Worm (Caenorhabditis elegans) whole organism, mixed stage, embryonic: ENCODE measurements around the gene hrg-6.
"Not testable (repeated sequence)": the region's sequence is repeated elsewhere in the genome, so short reads cannot be mapped to it uniquely, and the experiment has no call there.

Experiments used
- M03D4.4 ChIP-seq: sonication (generic microtip); optimal IDR thresholded peaks from 2 replicates; lab custom pipeline; 2017; ENCODE audit warnings: mild to moderate bottlenecking, missing genetic modification characterization, missing compliant biosample characterization
- bed-3 ChIP-seq: fragments of 200-800 bp; sonication (Bioruptor generic); optimal IDR thresholded peaks from 3 replicates; lab custom pipeline; 2018; ENCODE audit warnings: mild to moderate bottlenecking, missing genetic modification characterization, moderate library complexity, missing compliant biosample characterization
- blmp-1 ChIP-seq: fragments of 150-350 bp; optimal IDR thresholded peaks from 2 replicates; lab custom pipeline; 2014; ENCODE audit warnings: missing biosample characterization, missing genetic modification characterization
- ceh-39 ChIP-seq: fragments of 150-350 bp; optimal IDR thresholded peaks from 2 replicates; lab custom pipeline; 2014; ENCODE audit warnings: missing biosample characterization, missing genetic modification characterization
- ceh-83 ChIP-seq: fragments of 200-800 bp; sonication (Bioruptor generic); optimal IDR thresholded peaks from 2 replicates; lab custom pipeline; 2018; ENCODE audit warnings: mild to moderate bottlenecking, missing genetic modification characterization, missing compliant biosample characterization
- ces-1 ChIP-seq: fragments of 150-350 bp; optimal IDR thresholded peaks from 2 replicates; lab custom pipeline; 2014; ENCODE audit warnings: missing biosample characterization, missing genetic modification reagents, missing genetic modification characterization
- cnd-1 ChIP-seq: fragments of 200-800 bp; sonication (Bioruptor generic); optimal IDR thresholded peaks from 2 replicates; lab custom pipeline; 2018; ENCODE audit warnings: mild to moderate bottlenecking, missing genetic modification characterization, missing compliant biosample characterization
- elt-1 ChIP-seq: sonication (generic microtip); optimal IDR thresholded peaks from 2 replicates; lab custom pipeline; 2017; ENCODE audit warnings: missing genetic modification characterization, mild to moderate bottlenecking, missing compliant biosample characterization, antibody characterized with exemption, moderate library complexity, borderline replicate concordance; ENCODE audit not compliant: insufficient read depth
- elt-3 ChIP-seq: fragments of 150-350 bp; optimal IDR thresholded peaks from 2 replicates; lab custom pipeline; 2014; ENCODE audit warnings: missing biosample characterization, missing genetic modification characterization
- flh-1 ChIP-seq: fragments of 200-800 bp; sonication (Bioruptor generic); optimal IDR thresholded peaks from 2 replicates; lab custom pipeline; 2018; ENCODE audit warnings: mild to moderate bottlenecking, missing genetic modification characterization, moderate library complexity, missing compliant biosample characterization
- ham-2 ChIP-seq: fragments of 200-800 bp; sonication (Bioruptor generic); optimal IDR thresholded peaks from 2 replicates; lab custom pipeline; 2018; ENCODE audit warnings: mild to moderate bottlenecking, missing genetic modification characterization, missing compliant biosample characterization
- hlh-1 ChIP-seq: fragments of 150-350 bp; optimal IDR thresholded peaks from 2 replicates; lab custom pipeline; 2014; ENCODE audit warnings: missing biosample characterization, missing genetic modification reagents, missing genetic modification characterization
- lin-13 ChIP-seq: fragments of 150-350 bp; optimal IDR thresholded peaks from 2 replicates; lab custom pipeline; 2014; ENCODE audit warnings: missing biosample characterization, missing genetic modification characterization
- lin-32 ChIP-seq: fragments of 200-800 bp; sonication (Bioruptor generic); optimal IDR thresholded peaks from 2 replicates; lab custom pipeline; 2018; ENCODE audit warnings: mild to moderate bottlenecking, missing genetic modification characterization, missing compliant biosample characterization
- lsy-2 ChIP-seq: fragments of 150-350 bp; optimal IDR thresholded peaks from 2 replicates; lab custom pipeline; 2014; ENCODE audit warnings: missing biosample characterization, missing genetic modification characterization
- mep-1 ChIP-seq: fragments of 150-350 bp; optimal IDR thresholded peaks from 2 replicates; lab custom pipeline; 2017; ENCODE audit warnings: missing biosample characterization, missing genetic modification reagents, missing genetic modification characterization, inconsistent platforms
- mls-2 ChIP-seq: sonication (generic microtip); optimal IDR thresholded peaks from 2 replicates; lab custom pipeline; 2016; ENCODE audit warnings: mild to moderate bottlenecking, missing genetic modification characterization, moderate library complexity, missing compliant biosample characterization
- nhr-12 ChIP-seq: fragments of 150-350 bp; optimal IDR thresholded peaks from 2 replicates; lab custom pipeline; 2014; ENCODE audit warnings: missing biosample characterization, missing genetic modification characterization
- nhr-2 ChIP-seq: fragments of 150-350 bp; optimal IDR thresholded peaks from 2 replicates; lab custom pipeline; 2014; ENCODE audit warnings: missing biosample characterization, missing genetic modification characterization
- nhr-237 ChIP-seq: fragments of 150-350 bp; optimal IDR thresholded peaks from 2 replicates; lab custom pipeline; 2014; ENCODE audit warnings: missing biosample characterization, missing genetic modification characterization
- nhr-28 ChIP-seq: fragments of 150-350 bp; optimal IDR thresholded peaks from 2 replicates; lab custom pipeline; 2014; ENCODE audit warnings: missing biosample characterization, missing genetic modification characterization
- nhr-76 ChIP-seq: sonication (generic microtip); optimal IDR thresholded peaks from 2 replicates; lab custom pipeline; 2017; ENCODE audit warnings: missing biosample characterization, missing genetic modification characterization
- pha-4 ChIP-seq: fragments of 150-350 bp; optimal IDR thresholded peaks from 2 replicates; lab custom pipeline; 2018; ENCODE audit warnings: missing biosample characterization, missing genetic modification reagents, missing genetic modification characterization
- sem-2 ChIP-seq: fragments of 200-800 bp; sonication (Bioruptor generic); optimal IDR thresholded peaks from 2 replicates; lab custom pipeline; 2018; ENCODE audit warnings: mild to moderate bottlenecking, missing genetic modification characterization, missing compliant biosample characterization
- snpc-4 ChIP-seq: fragments of 150-350 bp; optimal IDR thresholded peaks from 2 replicates; lab custom pipeline; 2014; ENCODE audit warnings: missing biosample characterization, missing genetic modification characterization
- sptf-1 ChIP-seq: sonication (generic microtip); optimal IDR thresholded peaks from 2 replicates; lab custom pipeline; 2017; ENCODE audit warnings: mild to moderate bottlenecking, missing genetic modification characterization, moderate library complexity, missing compliant biosample characterization
- tbx-8 ChIP-seq: fragments of 200-800 bp; sonication (Bioruptor generic); optimal IDR thresholded peaks from 2 replicates; lab custom pipeline; 2018; ENCODE audit warnings: mild to moderate bottlenecking, missing genetic modification characterization, moderate library complexity, missing compliant biosample characterization
- unc-120 ChIP-seq: sonication (generic microtip); optimal IDR thresholded peaks from 2 replicates; lab custom pipeline; 2017; ENCODE audit warnings: missing genetic modification characterization, missing compliant biosample characterization; ENCODE audit not compliant: poor library complexity, severe bottlenecking
- unc-39 ChIP-seq: fragments of 150-350 bp; optimal IDR thresholded peaks from 2 replicates; lab custom pipeline; 2014; ENCODE audit warnings: missing biosample characterization, missing genetic modification characterization
- unc-62 ChIP-seq: fragments of 150-350 bp; optimal IDR thresholded peaks from 2 replicates; lab custom pipeline; 2014; ENCODE audit warnings: missing biosample characterization, missing genetic modification reagents, missing genetic modification characterization
- zip-8 ChIP-seq: fragments of 150-350 bp; optimal IDR thresholded peaks from 2 replicates; lab custom pipeline; 2014; ENCODE audit warnings: missing biosample characterization, missing genetic modification characterization
- ztf-11 ChIP-seq: fragments of 150-350 bp; optimal IDR thresholded peaks from 2 replicates; lab custom pipeline; 2014; ENCODE audit warnings: missing biosample characterization, missing genetic modification characterization

The hrg-6 gene

ce11 chrIV:11032288-11032687, at the start of gene hrg-6:
Gene hrg-6, plus strand, starts transcription at chrIV:11032588.
- TF ChIP-seq ceh-39 (tag; lab: Kevin White, UChicago) (no peak), tbx-8 (GFP tag; lab: Kevin White, UChicago) (no peak), nhr-12 (tag; lab: Kevin White, UChicago) (no peak), hlh-1 (no peak), sem-2 (no peak), sptf-1 (tag; lab: Kevin White, UChicago) (no peak), mep-1 (tag; lab: Kevin White, UChicago) (no peak), nhr-237 (tag; lab: Kevin White, UChicago) (no peak), bed-3 (GFP tag; lab: Kevin White, UChicago) (no peak), elt-1 (tag; lab: Kevin White, UChicago) (no peak), zip-8 (tag; lab: Kevin White, UChicago) (no peak)

ce11 chrIV:10985568-10986035, 46.8 kb upstream of the hrg-6 start, which contains the start of gene cyb-2.1:
Gene cyb-2.1, plus strand, starts transcription at chrIV:10985985.
- TF ChIP-seq lsy-2 (tag; lab: Kevin White, UChicago) (no peak), bed-3 (GFP tag; lab: Kevin White, UChicago) (no peak), nhr-237 (tag; lab: Kevin White, UChicago) (no peak), elt-3 (tag; lab: Kevin White, UChicago) (no peak), unc-62 (GFP tag; lab: Kevin White, UChicago) (no peak), ces-1 (GFP tag; lab: Kevin White, UChicago) (no peak), M03D4.4 (tag; lab: Kevin White, UChicago) (no peak), snpc-4 (tag; lab: Kevin White, UChicago) (no peak), ztf-11 (no peak)

ce11 chrIV:10987342-10987945, 44.9 kb upstream of the hrg-6 start, which contains the start of gene Y43E12A.3:
Gene Y43E12A.3, plus strand, starts transcription at chrIV:10987895.
- not testable (repeated sequence) for TF ChIP-seq nhr-28 (tag; lab: Kevin White, UChicago); bed-3 (GFP tag; lab: Kevin White, UChicago); ceh-39 (tag; lab: Kevin White, UChicago)

- TF ChIP-seq ces-1 (GFP tag; lab: Kevin White, UChicago), result no peak
Observed at ce11 chrIV:10990699-10991098, 41.7 kb upstream of the hrg-6 start, which contains the start of gene F13H10.5. Gene F13H10.5, plus strand, starts transcription at chrIV:10990999.

DNA sequence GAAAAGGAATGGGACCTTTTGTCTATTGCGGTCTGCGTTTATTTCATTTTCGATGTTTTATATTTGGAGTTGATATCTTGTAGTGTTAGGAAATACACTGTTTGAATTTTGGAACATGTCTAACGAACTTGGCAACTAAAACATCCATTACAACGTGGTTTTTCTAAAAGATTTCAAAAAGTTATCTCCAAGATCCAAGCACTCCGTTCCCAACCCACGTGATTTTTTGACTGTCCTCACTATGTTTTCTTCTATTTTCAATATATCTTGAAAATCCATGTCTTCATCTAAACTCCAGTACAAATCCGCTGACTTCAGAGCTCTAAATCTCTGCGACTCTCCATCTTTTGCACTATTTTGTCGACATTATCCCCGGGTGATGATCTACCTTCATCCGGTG, 30.8 kb upstream of the hrg-6 start, which contains the start of gene F13H10.9:
Gene F13H10.9, plus strand, starts transcription at position 301 of the 400 bp plus-strand sequence.
- TF ChIP-seq lin-32 (GFP tag; lab: Kevin White, UChicago), result no peak
- no peak for TF ChIP-seq mep-1 (tag; lab: Kevin White, UChicago)
- TF ChIP-seq ceh-83 (GFP tag; lab: Kevin White, UChicago), result no peak
- TF ChIP-seq bed-3 (GFP tag; lab: Kevin White, UChicago), result no peak
- no peak for TF ChIP-seq ham-2 (GFP tag; lab: Kevin White, UChicago)
- TF ChIP-seq nhr-12 (tag; lab: Kevin White, UChicago), result no peak
- no peak for TF ChIP-seq nhr-76 (tag; lab: Kevin White, UChicago)
- TF ChIP-seq pha-4 (tag; lab: Kevin White, UChicago), result no peak
- no peak for TF ChIP-seq zip-8 (tag; lab: Kevin White, UChicago)
- no peak for TF ChIP-seq unc-120 (tag; lab: Kevin White, UChicago)
- no peak for TF ChIP-seq hlh-1
- TF ChIP-seq snpc-4 (tag; lab: Kevin White, UChicago), result no peak
- no peak for TF ChIP-seq lin-13
- TF ChIP-seq M03D4.4 (tag; lab: Kevin White, UChicago), result no peak
- no peak for TF ChIP-seq nhr-28 (tag; lab: Kevin White, UChicago)
- TF ChIP-seq flh-1, result no peak
- no peak for TF ChIP-seq nhr-237 (tag; lab: Kevin White, UChicago)
- TF ChIP-seq ceh-39 (tag; lab: Kevin White, UChicago), result no peak
- TF ChIP-seq ces-1 (GFP tag; lab: Kevin White, UChicago), result no peak

DNA sequence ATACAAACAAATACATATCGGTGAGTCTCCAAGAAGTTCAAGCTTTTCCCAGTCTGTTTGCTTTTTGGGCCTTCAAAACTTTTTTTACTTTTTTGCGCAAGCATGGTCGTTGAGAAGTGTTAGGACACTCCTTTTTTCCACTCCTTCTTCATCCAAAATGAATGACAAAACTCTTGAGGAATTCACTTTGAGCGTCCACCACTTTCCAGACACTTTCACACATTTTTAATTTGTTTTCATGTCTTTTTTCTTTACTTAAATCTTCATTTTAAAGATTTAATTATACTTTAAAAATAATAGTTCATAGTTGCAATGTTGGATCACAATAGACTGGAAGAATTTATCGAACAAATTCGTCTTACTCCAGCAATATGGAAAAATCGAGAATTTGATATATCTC, 28.1 kb upstream of the hrg-6 start, which contains the start of gene F13H10.1:
Gene F13H10.1, plus strand, starts transcription at position 301 of the 400 bp plus-strand sequence.
- TF ChIP-seq nhr-12 (tag; lab: Kevin White, UChicago) (no peak), sem-2 (no peak), nhr-28 (tag; lab: Kevin White, UChicago) (no peak), blmp-1 (no peak), unc-39 (tag; lab: Kevin White, UChicago) (no peak), unc-62 (GFP tag; lab: Kevin White, UChicago) (no peak), elt-1 (tag; lab: Kevin White, UChicago) (no peak), ztf-11 (no peak), lsy-2 (tag; lab: Kevin White, UChicago) (no peak), lin-13 (no peak), nhr-2 (no peak), cnd-1 (tag; lab: Kevin White, UChicago) (no peak), bed-3 (GFP tag; lab: Kevin White, UChicago) (no peak), unc-120 (tag; lab: Kevin White, UChicago) (no peak), flh-1 (no peak), mls-2 (tag; lab: Kevin White, UChicago) (no peak), ceh-39 (tag; lab: Kevin White, UChicago) (no peak)
